Fruit fly (Drosophila melanogaster) whole organism, embryonic: ENCODE results near the gene salm.
A peak's percentile ranks its signal among the peaks of the same experiment; 100 is the strongest.

Experiments
- C15 ChIP-seq: fragments of 200-800 bp; sonication (Bioruptor generic); IDR thresholded peaks from 3 replicates; pipeline ENCODE4 v1.3.6; 2022; ENCODE audit warnings: missing biosample characterization, missing genetic modification characterization
- CG10267 ChIP-seq: fragments of 200-800 bp; sonication (Bioruptor generic); optimal IDR thresholded peaks from 2 replicates; lab custom pipeline; 2018; ENCODE audit warnings: missing biosample characterization, mild to moderate bottlenecking, missing genetic modification characterization, moderate library complexity
- CG10274 ChIP-seq: fragments of 200-800 bp; sonication (Bioruptor generic); optimal IDR thresholded peaks from 3 replicates; lab custom pipeline; 2017; ENCODE audit warnings: missing biosample characterization, mild to moderate bottlenecking, missing genetic modification characterization
- CG10654 ChIP-seq: fragments of 200-800 bp; sonication (Bioruptor generic); optimal IDR thresholded peaks from 2 replicates; lab custom pipeline; 2016; ENCODE audit warnings: missing biosample characterization, missing genetic modification characterization
- CG10979 ChIP-seq: fragments of 200-800 bp; sonication (Bioruptor generic); optimal IDR thresholded peaks from 2 replicates; lab custom pipeline; 2018; ENCODE audit warnings: missing biosample characterization, mild to moderate bottlenecking, missing genetic modification characterization, moderate library complexity
- CG11398 ChIP-seq: fragments of 200-800 bp; sonication (Bioruptor generic); optimal IDR thresholded peaks from 2 replicates; lab custom pipeline; 2016; ENCODE audit warnings: missing biosample characterization, missing genetic modification characterization
- CG11695 ChIP-seq: fragments of 200-800 bp; sonication (Bioruptor generic); IDR thresholded peaks from 3 replicates; pipeline ENCODE4 v1.3.6; 2022; ENCODE audit warnings: missing biosample characterization, missing genetic modification characterization
- CG11723 ChIP-seq: fragments of 200-800 bp; sonication (Bioruptor generic); optimal IDR thresholded peaks from 2 replicates; lab custom pipeline; 2017; ENCODE audit warnings: missing biosample characterization, mild to moderate bottlenecking, missing genetic modification characterization
- CG12236 ChIP-seq: fragments of 200-800 bp; sonication (Bioruptor generic); optimal IDR thresholded peaks from 2 replicates; lab custom pipeline; 2016; ENCODE audit warnings: missing biosample characterization, missing genetic modification characterization
- CG1233 ChIP-seq: fragments of 200-800 bp; sonication (Bioruptor generic); optimal IDR thresholded peaks from 4 replicates; lab custom pipeline; 2018; ENCODE audit warnings: missing biosample characterization, mild to moderate bottlenecking, missing genetic modification characterization
- CG12391 ChIP-seq: fragments of 200-800 bp; sonication (Bioruptor generic); optimal IDR thresholded peaks from 3 replicates; lab custom pipeline; 2018; ENCODE audit warnings: missing biosample characterization, mild to moderate bottlenecking, missing genetic modification characterization, moderate library complexity
- CG13894 ChIP-seq: fragments of 200-800 bp; sonication (Bioruptor generic); optimal IDR thresholded peaks from 3 replicates; lab custom pipeline; 2018; ENCODE audit warnings: missing biosample characterization, mild to moderate bottlenecking, missing genetic modification characterization, moderate library complexity
- CG1529 ChIP-seq: fragments of 200-800 bp; sonication (Bioruptor generic); optimal IDR thresholded peaks from 3 replicates; lab custom pipeline; 2018; ENCODE audit warnings: missing biosample characterization, missing genetic modification characterization
- CG1603 ChIP-seq: fragments of 200-800 bp; sonication (Bioruptor generic); optimal IDR thresholded peaks from 2 replicates; lab custom pipeline; 2019; ENCODE audit warnings: missing biosample characterization, mild to moderate bottlenecking, missing genetic modification characterization, moderate library complexity
- CG17359 ChIP-seq: fragments of 200-800 bp; sonication (Bioruptor generic); optimal IDR thresholded peaks from 3 replicates; lab custom pipeline; 2018; ENCODE audit warnings: missing biosample characterization, mild to moderate bottlenecking, missing genetic modification characterization, moderate library complexity
- CG18262 ChIP-seq: fragments of 200-800 bp; optimal IDR thresholded peaks from 3 replicates; lab custom pipeline; 2019; ENCODE audit warnings: missing biosample characterization, mild to moderate bottlenecking, missing genetic modification characterization, moderate library complexity
- CG2120 ChIP-seq: fragments of 200-800 bp; sonication (Bioruptor generic); optimal IDR thresholded peaks from 3 replicates; lab custom pipeline; 2016; ENCODE audit warnings: missing biosample characterization, missing genetic modification characterization
- CG30431 ChIP-seq: fragments of 200-800 bp; sonication (Bioruptor generic); optimal IDR thresholded peaks from 2 replicates; lab custom pipeline; 2017; ENCODE audit warnings: missing biosample characterization, missing genetic modification characterization
- CG6175 ChIP-seq: fragments of 200-800 bp; sonication (Bioruptor generic); IDR thresholded peaks from 3 replicates; pipeline ENCODE4 v1.3.6; 2022; ENCODE audit warnings: missing biosample characterization, missing genetic modification characterization
- CG6813 ChIP-seq: fragments of 200-800 bp; sonication (Bioruptor generic); optimal IDR thresholded peaks from 2 replicates; lab custom pipeline; 2017; ENCODE audit warnings: missing biosample characterization, missing genetic modification characterization, mild to moderate bottlenecking, moderate library complexity, missing genetic modification reagents
- CG8290 ChIP-seq, 3 experiments: fragments of 200-800 bp; sonication (Bioruptor generic); optimal IDR thresholded peaks; 2 replicates each; lab custom pipeline; 2016 to 2019; ENCODE audit warnings: missing biosample characterization in 3 of 3, missing genetic modification characterization in 3 of 3, mild to moderate bottlenecking in 2 of 3, moderate library complexity in 1 of 3
- CG9609 ChIP-seq: fragments of 200-800 bp; sonication (Bioruptor generic); optimal IDR thresholded peaks from 3 replicates; lab custom pipeline; 2016; ENCODE audit warnings: missing biosample characterization, missing genetic modification characterization
- CHES-1-like ChIP-seq: fragments of 200-800 bp; sonication (Bioruptor generic); optimal IDR thresholded peaks from 2 replicates; lab custom pipeline; 2016; ENCODE audit warnings: missing biosample characterization, missing genetic modification characterization
- Chrac-16 ChIP-seq: fragments of 200-800 bp; sonication (Bioruptor generic); optimal IDR thresholded peaks from 3 replicates; lab custom pipeline; 2016; ENCODE audit warnings: missing biosample characterization, missing genetic modification characterization
- D19A ChIP-seq: fragments of 200-800 bp; optimal IDR thresholded peaks from 3 replicates; lab custom pipeline; 2019; ENCODE audit warnings: missing biosample characterization, mild to moderate bottlenecking, missing genetic modification characterization, moderate library complexity
- HHEX ChIP-seq: fragments of 200-800 bp; sonication (Bioruptor generic); optimal IDR thresholded peaks from 3 replicates; lab custom pipeline; 2017; ENCODE audit warnings: missing biosample characterization, mild to moderate bottlenecking, missing genetic modification characterization, missing genetic modification reagents
- NC2α ChIP-seq: fragments of 200-800 bp; sonication (Bioruptor generic); optimal IDR thresholded peaks from 2 replicates; lab custom pipeline; 2016; ENCODE audit warnings: missing biosample characterization, missing genetic modification characterization
- NC2β ChIP-seq: fragments of 200-800 bp; sonication (Bioruptor generic); optimal IDR thresholded peaks from 2 replicates; lab custom pipeline; 2016; ENCODE audit warnings: missing biosample characterization, missing genetic modification characterization
- NFAT ChIP-seq: fragments of 200-800 bp; sonication (Bioruptor generic); IDR thresholded peaks from 2 replicates; pipeline ENCODE4 v1.3.6; 2022; ENCODE audit warnings: missing biosample characterization, missing genetic modification characterization
- Oli ChIP-seq: fragments of 200-800 bp; sonication (Bioruptor generic); optimal IDR thresholded peaks from 2 replicates; lab custom pipeline; 2018; ENCODE audit warnings: missing biosample characterization, mild to moderate bottlenecking, missing genetic modification characterization, moderate library complexity
- Optix ChIP-seq: fragments of 200-800 bp; sonication (Bioruptor generic); IDR thresholded peaks from 3 replicates; pipeline ENCODE4 v1.3.6; 2022; ENCODE audit warnings: missing biosample characterization, missing genetic modification characterization
- PHDP ChIP-seq: fragments of 200-800 bp; sonication (Bioruptor generic); optimal IDR thresholded peaks from 3 replicates; lab custom pipeline; 2018; ENCODE audit warnings: missing biosample characterization, mild to moderate bottlenecking, missing genetic modification characterization, moderate library complexity
- Pdp1 ChIP-seq, 2 experiments: fragments of 200-800 bp; sonication (Bioruptor generic); optimal IDR thresholded peaks; 3 replicates each; lab custom pipeline; 2016; ENCODE audit warnings: missing biosample characterization in 2 of 2, missing genetic modification characterization in 2 of 2, mild to moderate bottlenecking in 1 of 2, moderate library complexity in 1 of 2
- Spps ChIP-seq: fragments of 200-800 bp; sonication (Bioruptor generic); optimal IDR thresholded peaks from 2 replicates; lab custom pipeline; 2018; ENCODE audit warnings: missing biosample characterization, mild to moderate bottlenecking, missing genetic modification characterization
- Trl ChIP-seq, 3 experiments: fragments of >200 bp in 2 of 3; fragments of 200-800 bp in 1 of 3; sonication (Bioruptor generic) in 1 of 3; optimal IDR thresholded peaks; 2 replicates in 1 of 3; 3 replicates in 2 of 3; lab custom pipeline; 2016 to 2017; ENCODE audit warnings: missing biosample characterization in 1 of 3, missing genetic modification characterization in 1 of 3
- al ChIP-seq: fragments of 200-800 bp; sonication (Bioruptor generic); IDR thresholded peaks from 2 replicates; pipeline ENCODE4 v1.3.6; 2022; ENCODE audit warnings: missing biosample characterization, missing genetic modification characterization
- bcd ChIP-seq: fragments of 200-800 bp; sonication (Bioruptor generic); optimal IDR thresholded peaks from 2 replicates; lab custom pipeline; 2017; ENCODE audit warnings: missing biosample characterization, mild to moderate bottlenecking, missing genetic modification characterization
- bowl ChIP-seq: fragments of 200-800 bp; sonication (Bioruptor generic); IDR thresholded peaks from 2 replicates; pipeline ENCODE4 v1.3.6; 2022; ENCODE audit warnings: missing biosample characterization, missing genetic modification characterization
- chif ChIP-seq, 2 experiments: fragments of 200-800 bp; sonication (Bioruptor generic); optimal IDR thresholded peaks; 3 replicates each; lab custom pipeline; 2016; ENCODE audit warnings: missing biosample characterization in 2 of 2, missing genetic modification characterization in 2 of 2
- crol ChIP-seq: fragments of 200-800 bp; sonication (Bioruptor generic); IDR thresholded peaks from 2 replicates; pipeline ENCODE4 v1.3.6; 2022; ENCODE audit warnings: missing biosample characterization, missing genetic modification characterization
- fd64A ChIP-seq: fragments of 200-800 bp; sonication (Bioruptor generic); optimal IDR thresholded peaks from 3 replicates; lab custom pipeline; 2018; ENCODE audit warnings: missing biosample characterization, mild to moderate bottlenecking, missing genetic modification characterization
- lab ChIP-seq: fragments of 200-800 bp; sonication (Bioruptor generic); optimal IDR thresholded peaks from 3 replicates; lab custom pipeline; 2017; ENCODE audit warnings: missing biosample characterization, missing genetic modification characterization, mild to moderate bottlenecking, moderate library complexity, missing genetic modification reagents
- mld ChIP-seq: fragments of 200-800 bp; sonication (Bioruptor generic); IDR thresholded peaks from 3 replicates; pipeline ENCODE4 v1.3.6; 2022; ENCODE audit warnings: missing biosample characterization, missing genetic modification characterization; ENCODE audit not compliant: partially characterized antibody
- nau ChIP-seq: fragments of 200-800 bp; sonication (Bioruptor generic); optimal IDR thresholded peaks from 3 replicates; lab custom pipeline; 2017; ENCODE audit warnings: missing biosample characterization, mild to moderate bottlenecking, missing genetic modification characterization, missing genetic modification reagents
- nerfin-2 ChIP-seq: fragments of 200-800 bp; sonication (Bioruptor generic); IDR thresholded peaks from 2 replicates; pipeline ENCODE4 v1.3.6; 2022; ENCODE audit warnings: missing biosample characterization, missing genetic modification characterization; ENCODE audit not compliant: partially characterized antibody
- pum ChIP-seq: fragments of 200-800 bp; sonication (Bioruptor generic); optimal IDR thresholded peaks from 2 replicates; lab custom pipeline; 2016; ENCODE audit warnings: missing biosample characterization, missing genetic modification characterization
- stc ChIP-seq: fragments of 200-800 bp; sonication (Bioruptor generic); IDR thresholded peaks from 2 replicates; pipeline ENCODE4 v1.3.6; 2022; ENCODE audit warnings: missing biosample characterization, missing genetic modification characterization
- zfh2 ChIP-seq: fragments of 200-800 bp; sonication (Bioruptor generic); optimal IDR thresholded peaks from 2 replicates; lab custom pipeline; 2016; ENCODE audit warnings: missing biosample characterization, missing genetic modification characterization

salm gene

dm6 chr2L:11452601-11453345 lies 7.4 kb upstream of the salm start (continued):
- peak; percentile 67 to 83 for TF ChIP-seq chif (GFP tag; optimal IDR thresholded peaks at IDR 0.05; lab: Kevin White, UChicago)
- TF ChIP-seq NFAT (GFP tag; lab: Robert Waterston, UW) = no peak
- TF ChIP-seq CG11695 = 0 out of 3 replicates have a peak, but pooled peaks have one; percentile 13
- TF ChIP-seq CG17359 (tag; lab: Kevin White, UChicago) = no peak
- TF ChIP-seq Pdp1 (GFP tag; optimal IDR thresholded peaks at IDR 0.05; lab: Kevin White, UChicago) = peak in 1 of 2 experiments; percentile 42
- TF ChIP-seq CG2120 (GFP tag; lab: Kevin White, UChicago) = no peak
- TF ChIP-seq CG18262 (tag; lab: Kevin White, UChicago) = peak; percentile 83
- no peak for TF ChIP-seq al (GFP tag; lab: Robert Waterston, UW)
- TF ChIP-seq CG6813 (GFP tag; lab: Kevin White, UChicago) = peak; percentile 38
- TF ChIP-seq CG13894 = no peak
- no peak; the same call in 2 of the 3 replicates for TF ChIP-seq Optix
- peak; percentile 54 for TF ChIP-seq CG1603 (tag; lab: Kevin White, UChicago)
- peak; percentile 41 for TF ChIP-seq Spps (tag; lab: Kevin White, UChicago)
- no peak for TF ChIP-seq nau (GFP tag; lab: Kevin White, UChicago)
- no peak for TF ChIP-seq C15 (GFP tag; lab: Robert Waterston, UW)
- TF ChIP-seq NC2β = peak; percentile 56
- no peak for TF ChIP-seq zfh2
- no peak for TF ChIP-seq CG10274 (GFP tag; lab: Kevin White, UChicago)
- peak; percentile 76 for TF ChIP-seq CG10267 (tag; lab: Kevin White, UChicago)
- peak; percentile 58 for TF ChIP-seq CG8290 (GFP tag; optimal IDR thresholded peaks at IDR 0.05; lab: Kevin White, UChicago)
- TF ChIP-seq CG8290 (tag; optimal IDR thresholded peaks at IDR 0.05; lab: Kevin White, UChicago) = no peak
- peak; percentile 58 for TF ChIP-seq pum (GFP tag; lab: Kevin White, UChicago)
- TF ChIP-seq bowl (GFP tag; lab: Robert Waterston, UW) = no peak
- TF ChIP-seq Chrac-16 = peak; percentile 70
- no peak for TF ChIP-seq nerfin-2 (GFP tag; lab: Robert Waterston, UW)
- TF ChIP-seq PHDP (tag; lab: Kevin White, UChicago) = no peak
- TF ChIP-seq Oli = peak; percentile 55
- TF ChIP-seq mld = no peak
- TF ChIP-seq D19A = peak; percentile 69
- TF ChIP-seq fd64A = no peak
- TF ChIP-seq bcd = peak; percentile 11
- no peak for TF ChIP-seq CG6175 (GFP tag; lab: Robert Waterston, UW)
- peak; percentile 34 for TF ChIP-seq CG10654
- TF ChIP-seq CG9609 (GFP tag; lab: Kevin White, UChicago) = peak; percentile 30
- no peak for TF ChIP-seq CHES-1-like (GFP tag; lab: Kevin White, UChicago)
- TF ChIP-seq CG10979 (tag; lab: Kevin White, UChicago) = peak; percentile 85
- TF ChIP-seq stc = no peak
- TF ChIP-seq HHEX (GFP tag; lab: Kevin White, UChicago) = no peak
- peak; percentile 42 for TF ChIP-seq CG30431 (GFP tag; lab: Kevin White, UChicago)
- TF ChIP-seq CG12391 (tag; lab: Kevin White, UChicago) = peak; percentile 81
- TF ChIP-seq lab (GFP tag; lab: Kevin White, UChicago) = no peak
- TF ChIP-seq CG1233 (GFP tag; lab: Kevin White, UChicago) = peak; percentile 38
- no peak for TF ChIP-seq crol
- peak; percentile 10 for TF ChIP-seq CG12236 (GFP tag; lab: Kevin White, UChicago)
- TF ChIP-seq CG1529 (GFP tag; lab: Kevin White, UChicago) = peak; percentile 34
- no peak for TF ChIP-seq Trl (optimal IDR thresholded peaks at IDR 0.05; lab: Kevin White, UChicago)
- TF ChIP-seq Trl (GFP tag; optimal IDR thresholded peaks at IDR 0.05; lab: Kevin White, UChicago) = peak; percentile 25
- TF ChIP-seq NC2α (GFP tag; lab: Kevin White, UChicago) = peak; percentile 41
- TF ChIP-seq CG11398 (GFP tag; lab: Kevin White, UChicago) = no peak
- peak; percentile 6 for TF ChIP-seq CG11723
